Fruit fly (Drosophila melanogaster): ENCODE measurements around the gene Nmd3.

Gene Nmd3

dm6 chrX:2219899-2220298 lies 35.4 kb upstream of the Nmd3 start (continued):
- TF ChIP-seq CG15514 (GFP tag; optimal IDR thresholded peaks at IDR 0.05) (no peak), usp (GFP tag; optimal IDR thresholded peaks at IDR 0.05) (no peak), CG11504 (tag; optimal IDR thresholded peaks at IDR 0.05) (peak; percentile 21), aop (GFP tag; IDR thresholded peaks at IDR 0.05) (no peak), Oli (tag; optimal IDR thresholded peaks at IDR 0.05) (peak; percentile 20), Oaz (GFP tag; IDR thresholded peaks at IDR 0.05) (no peak), grau (tag; optimal IDR thresholded peaks at IDR 0.05) (peak; percentile 2), ssp (GFP tag; IDR thresholded peaks at IDR 0.05) (0 out of 2 replicates have a peak, but pooled peaks have one; percentile 14), Doc3 (GFP tag; IDR thresholded peaks at IDR 0.05; ENCODE audit: partially characterized antibody) (no peak), CG2120 (GFP tag; optimal IDR thresholded peaks at IDR 0.05) (no peak), Max (GFP tag; optimal IDR thresholded peaks at IDR 0.05) (no peak), lbe (GFP tag; optimal IDR thresholded peaks at IDR 0.05) (no peak), NC2β (GFP tag; optimal IDR thresholded peaks at IDR 0.05) (no peak), Dbx (GFP tag; IDR thresholded peaks at IDR 0.05) (no peak), pita (GFP tag; optimal IDR thresholded peaks at IDR 0.05) (no peak), Blimp-1 (GFP tag; optimal IDR thresholded peaks at IDR 0.05) (peak; percentile 42), nmo (GFP tag; optimal IDR thresholded peaks at IDR 0.05) (peak; percentile 17), mam (GFP tag; optimal IDR thresholded peaks at IDR 0.05) (no peak), Gsc (GFP tag; IDR thresholded peaks at IDR 0.05) (no peak), CG8944 (GFP tag; optimal IDR thresholded peaks at IDR 0.05) (no peak), Hey (tag; optimal IDR thresholded peaks at IDR 0.05) (no peak), wor (GFP tag; IDR thresholded peaks at IDR 0.05) (no peak), CG17328 (GFP tag; IDR thresholded peaks at IDR 0.05) (0 out of 2 replicates have a peak, but pooled peaks have one; percentile 21), bowl (GFP tag; IDR thresholded peaks at IDR 0.05) (no peak), CG12769 (tag; optimal IDR thresholded peaks at IDR 0.05) (no peak), dpn (GFP tag; optimal IDR thresholded peaks at IDR 0.05) (no peak), zen2 (GFP tag; IDR thresholded peaks at IDR 0.05; ENCODE audit: partially characterized antibody) (no peak), emc (GFP tag; optimal IDR thresholded peaks at IDR 0.05) (no peak), H15 (GFP tag; IDR thresholded peaks at IDR 0.05) (no peak), gem (tag; optimal IDR thresholded peaks at IDR 0.05) (peak; percentile 39), ttk (GFP tag; IDR thresholded peaks at IDR 0.05) (0 out of 2 replicates have a peak, but pooled peaks have one; percentile 7), CG2712 (tag; optimal IDR thresholded peaks at IDR 0.05) (peak; percentile 7), CG10366 (GFP tag; IDR thresholded peaks at IDR 0.05) (no peak), CG31441 (GFP tag; IDR thresholded peaks at IDR 0.05) (0 out of 2 replicates have a peak, but pooled peaks have one; percentile 22), CG17802 (tag; optimal IDR thresholded peaks at IDR 0.05) (no peak), Xrp1 (GFP tag; IDR thresholded peaks at IDR 0.05) (peak; percentile 35; the same call in 1 of the 2 replicates), Vsx1 (GFP tag; optimal IDR thresholded peaks at IDR 0.05) (no peak), CG10979 (tag; optimal IDR thresholded peaks at IDR 0.05) (peak; percentile 41), CG12391 (tag; optimal IDR thresholded peaks at IDR 0.05) (no peak), PHDP (tag; optimal IDR thresholded peaks at IDR 0.05) (peak; percentile 6), H2.0 (GFP tag; IDR thresholded peaks at IDR 0.05) (no peak), ewg (GFP tag; optimal IDR thresholded peaks at IDR 0.05) (peak; percentile 8), ac (GFP tag; optimal IDR thresholded peaks at IDR 0.05) (no peak), CG30431 (GFP tag; optimal IDR thresholded peaks at IDR 0.05) (no peak), CG14710 (tag; optimal IDR thresholded peaks at IDR 0.05) (no peak), CG18262 (tag; optimal IDR thresholded peaks at IDR 0.05) (peak; percentile 10), ftz-f1 (GFP tag; optimal IDR thresholded peaks at IDR 0.05) (no peak), Dfd (GFP tag; optimal IDR thresholded peaks at IDR 0.05) (no peak), seq (GFP tag; IDR thresholded peaks at IDR 0.05) (no peak), Atf-2 (GFP tag; optimal IDR thresholded peaks at IDR 0.05) (no peak), crp (GFP tag; optimal IDR thresholded peaks at IDR 0.05) (no peak)

Measured in whole organism, embryonic.